Fruit fly (Drosophila melanogaster) whole organism, embryonic: ENCODE results near the gene CycG.

Experiments used
- ATbp ChIP-seq: fragments of 200-800 bp; sonication (Bioruptor generic); optimal IDR thresholded peaks from 2 replicates; lab custom pipeline; 2017; ENCODE audit warnings: missing biosample characterization, mild to moderate bottlenecking, missing genetic modification characterization, missing genetic modification reagents
- CG10366 ChIP-seq: fragments of 200-800 bp; sonication (Bioruptor generic); IDR thresholded peaks from 2 replicates; pipeline ENCODE4 v1.3.6; 2022; ENCODE audit warnings: missing biosample characterization, missing genetic modification characterization
- CG11085 ChIP-seq: fragments of 200-800 bp; sonication (Bioruptor generic); IDR thresholded peaks from 2 replicates; pipeline ENCODE4 v1.3.6; 2022; ENCODE audit warnings: missing biosample characterization, missing genetic modification characterization
- CG12769 ChIP-seq: fragments of 200-800 bp; sonication (Bioruptor generic); optimal IDR thresholded peaks from 2 replicates; lab custom pipeline; 2019; ENCODE audit warnings: missing biosample characterization, mild to moderate bottlenecking, missing genetic modification characterization, moderate library complexity
- CG13123 ChIP-seq: fragments of 200-800 bp; sonication (Bioruptor generic); optimal IDR thresholded peaks from 2 replicates; lab custom pipeline; 2016; ENCODE audit warnings: missing biosample characterization, missing genetic modification characterization
- CG13775 ChIP-seq: fragments of 200-800 bp; sonication (Bioruptor generic); optimal IDR thresholded peaks from 3 replicates; lab custom pipeline; 2017; ENCODE audit warnings: missing biosample characterization, mild to moderate bottlenecking, missing genetic modification characterization
- CG15011 ChIP-seq: fragments of 200-800 bp; sonication (Bioruptor generic); optimal IDR thresholded peaks from 3 replicates; lab custom pipeline; 2018; ENCODE audit warnings: missing biosample characterization, mild to moderate bottlenecking, missing genetic modification characterization
- CG17385 ChIP-seq: fragments of 200-800 bp; sonication (Bioruptor generic); optimal IDR thresholded peaks from 3 replicates; lab custom pipeline; 2018; ENCODE audit warnings: missing biosample characterization, mild to moderate bottlenecking, missing genetic modification characterization
- CG17912 ChIP-seq: fragments of 200-800 bp; sonication (Bioruptor generic); optimal IDR thresholded peaks from 2 replicates; lab custom pipeline; 2018; ENCODE audit warnings: missing biosample characterization, mild to moderate bottlenecking, missing genetic modification characterization
- CG1792 ChIP-seq: fragments of 200-800 bp; sonication (Bioruptor generic); optimal IDR thresholded peaks from 2 replicates; lab custom pipeline; 2016; ENCODE audit warnings: missing biosample characterization, missing genetic modification characterization
- CG18599 ChIP-seq: fragments of 200-800 bp; sonication (Bioruptor generic); optimal IDR thresholded peaks from 3 replicates; lab custom pipeline; 2017; ENCODE audit warnings: missing biosample characterization, missing genetic modification characterization, mild to moderate bottlenecking, moderate library complexity, missing genetic modification reagents
- CG6272 ChIP-seq: fragments of 200-800 bp; sonication (Bioruptor generic); IDR thresholded peaks from 2 replicates; pipeline ENCODE4 v1.3.6; 2022; ENCODE audit warnings: missing biosample characterization, missing genetic modification characterization
- CG8388 ChIP-seq: fragments of 200-800 bp; sonication (Bioruptor generic); optimal IDR thresholded peaks from 2 replicates; lab custom pipeline; 2019; ENCODE audit warnings: missing biosample characterization, mild to moderate bottlenecking, missing genetic modification characterization, moderate library complexity
- CG8765 ChIP-seq: fragments of 200-800 bp; sonication (Bioruptor generic); IDR thresholded peaks from 2 replicates; pipeline ENCODE4 v1.3.6; 2022; ENCODE audit warnings: missing biosample characterization, missing genetic modification characterization
- CG9609 ChIP-seq: fragments of 200-800 bp; sonication (Bioruptor generic); optimal IDR thresholded peaks from 3 replicates; lab custom pipeline; 2016; ENCODE audit warnings: missing biosample characterization, missing genetic modification characterization
- CG9817 ChIP-seq: fragments of 200-800 bp; sonication (Bioruptor generic); optimal IDR thresholded peaks from 2 replicates; lab custom pipeline; 2018; ENCODE audit warnings: missing biosample characterization, mild to moderate bottlenecking, missing genetic modification characterization, moderate library complexity
- CG9876 ChIP-seq: fragments of 200-800 bp; sonication (Bioruptor generic); optimal IDR thresholded peaks from 2 replicates; lab custom pipeline; 2016; ENCODE audit warnings: missing biosample characterization, missing genetic modification characterization
- Deaf1 ChIP-seq: fragments of 200-800 bp; optimal IDR thresholded peaks from 3 replicates; lab custom pipeline; 2019; ENCODE audit warnings: missing biosample characterization, mild to moderate bottlenecking, missing genetic modification characterization, moderate library complexity
- Dfd ChIP-seq, 2 experiments: fragments of >200 bp; optimal IDR thresholded peaks; 2 replicates each; lab custom pipeline; 2017; ENCODE audit warnings: missing biosample characterization in 2 of 2, missing genetic modification characterization in 2 of 2
- Dip2 ChIP-seq: fragments of 200-800 bp; sonication (Bioruptor generic); IDR thresholded peaks from 2 replicates; pipeline ENCODE4 v1.3.6; 2022; ENCODE audit warnings: missing biosample characterization, missing genetic modification characterization
- E2f1 ChIP-seq: fragments of 200-800 bp; sonication (Bioruptor generic); IDR thresholded peaks from 2 replicates; pipeline ENCODE4 v1.3.6; 2022; ENCODE audit warnings: missing biosample characterization, missing genetic modification characterization
- Fer2 ChIP-seq: fragments of 200-800 bp; sonication (Bioruptor generic); optimal IDR thresholded peaks from 2 replicates; lab custom pipeline; 2018; ENCODE audit warnings: missing biosample characterization, mild to moderate bottlenecking, missing genetic modification characterization, moderate library complexity
- Gsc ChIP-seq: fragments of 200-800 bp; sonication (Bioruptor generic); IDR thresholded peaks from 2 replicates; pipeline ENCODE4 v1.3.6; 2022; ENCODE audit warnings: missing biosample characterization, missing genetic modification characterization
- Lhr ChIP-seq: fragments of 200-800 bp; sonication (Bioruptor generic); optimal IDR thresholded peaks from 3 replicates; lab custom pipeline; 2017; ENCODE audit warnings: mild to moderate bottlenecking, missing biosample characterization, missing genetic modification reagents, missing genetic modification characterization
- Mes4 ChIP-seq: fragments of 200-800 bp; sonication (Bioruptor generic); optimal IDR thresholded peaks from 2 replicates; lab custom pipeline; 2016; ENCODE audit warnings: missing biosample characterization, missing genetic modification characterization
- NK7.1 ChIP-seq: fragments of 200-800 bp; sonication (Bioruptor generic); optimal IDR thresholded peaks from 3 replicates; lab custom pipeline; 2016; ENCODE audit warnings: missing biosample characterization, missing genetic modification characterization
- Sin3A ChIP-seq: fragments of >200 bp; optimal IDR thresholded peaks from 2 replicates; lab custom pipeline; 2018
- TFAM ChIP-seq: fragments of 200-800 bp; sonication (Bioruptor generic); optimal IDR thresholded peaks from 2 replicates; lab custom pipeline; 2017; ENCODE audit warnings: missing biosample characterization, missing genetic modification characterization, inconsistent platforms
- ase ChIP-seq: fragments of 200-800 bp; sonication (Bioruptor generic); IDR thresholded peaks from 3 replicates; pipeline ENCODE4 v1.3.6; 2022; ENCODE audit warnings: missing biosample characterization, missing genetic modification characterization
- bbx ChIP-seq: fragments of 200-800 bp; sonication (Bioruptor generic); IDR thresholded peaks from 2 replicates; pipeline ENCODE4 v1.3.6; 2022; ENCODE audit warnings: missing biosample characterization, missing genetic modification characterization; ENCODE audit not compliant: partially characterized antibody
- bigmax ChIP-seq: fragments of 200-800 bp; sonication (Bioruptor generic); optimal IDR thresholded peaks from 2 replicates; lab custom pipeline; 2018; ENCODE audit warnings: missing biosample characterization, mild to moderate bottlenecking, missing genetic modification characterization
- cad ChIP-seq: fragments of >200 bp; optimal IDR thresholded peaks from 2 replicates; lab custom pipeline; 2017; ENCODE audit warnings: missing biosample characterization, missing genetic modification characterization
- chinmo ChIP-seq: fragments of 200-800 bp; sonication (Bioruptor generic); IDR thresholded peaks from 4 replicates; pipeline ENCODE4 v1.3.6; 2022; ENCODE audit warnings: missing biosample characterization, missing genetic modification characterization; ENCODE audit not compliant: partially characterized antibody
- crc ChIP-seq: fragments of 200-800 bp; sonication (Bioruptor generic); optimal IDR thresholded peaks from 2 replicates; lab custom pipeline; 2016; ENCODE audit warnings: missing biosample characterization, missing genetic modification characterization
- croc ChIP-seq: fragments of 200-800 bp; sonication (Bioruptor generic); conservative IDR thresholded peaks from 3 replicates; pipeline ENCODE4 v1.3.6; 2022; ENCODE audit warnings: missing biosample characterization, missing genetic modification characterization
- eyg ChIP-seq: fragments of 200-800 bp; sonication (Bioruptor generic); optimal IDR thresholded peaks from 3 replicates; lab custom pipeline; 2016; ENCODE audit warnings: missing biosample characterization, missing genetic modification characterization
- gro ChIP-seq: fragments of 200-800 bp; sonication (Bioruptor generic); optimal IDR thresholded peaks from 2 replicates; lab custom pipeline; 2016; ENCODE audit warnings: missing biosample characterization, missing genetic modification characterization
- hkb ChIP-seq, 2 experiments: fragments of 200-800 bp in 1 of 2; fragments of >200 bp in 1 of 2; sonication (Bioruptor generic) in 1 of 2; IDR thresholded peaks in 1 of 2; optimal IDR thresholded peaks in 1 of 2; 2 replicates each; pipeline versions ENCODE4 v1.3.6 to Lab custom; 2017 to 2022; ENCODE audit warnings: missing biosample characterization in 1 of 2, missing genetic modification characterization in 1 of 2
- kay ChIP-seq: fragments of 200-800 bp; sonication (Bioruptor generic); optimal IDR thresholded peaks from 2 replicates; lab custom pipeline; 2016; ENCODE audit warnings: missing biosample characterization, missing genetic modification characterization
- nerfin-1 ChIP-seq: fragments of 200-800 bp; sonication (Bioruptor generic); optimal IDR thresholded peaks from 3 replicates; lab custom pipeline; 2019; ENCODE audit warnings: missing biosample characterization, mild to moderate bottlenecking, missing genetic modification characterization, moderate library complexity
- nerfin-2 ChIP-seq: fragments of 200-800 bp; sonication (Bioruptor generic); IDR thresholded peaks from 2 replicates; pipeline ENCODE4 v1.3.6; 2022; ENCODE audit warnings: missing biosample characterization, missing genetic modification characterization; ENCODE audit not compliant: partially characterized antibody
- pan ChIP-seq, 4 experiments: fragments of >200 bp in 3 of 4; fragments of 200-800 bp in 1 of 4; sonication (Bioruptor generic) in 1 of 4; optimal IDR thresholded peaks in 3 of 4; IDR thresholded peaks in 1 of 4; 2 replicates each; pipeline versions ENCODE4 v1.3.6 to Lab custom; 2017 to 2022; ENCODE audit warnings: missing biosample characterization in 2 of 4, missing genetic modification characterization in 2 of 4, mixed read lengths in 1 of 4
- phol ChIP-seq: fragments of 200-800 bp; sonication (Bioruptor generic); optimal IDR thresholded peaks from 3 replicates; lab custom pipeline; 2018; ENCODE audit warnings: missing biosample characterization, mild to moderate bottlenecking, missing genetic modification characterization, moderate library complexity
- psq ChIP-seq: fragments of 200-800 bp; sonication (Bioruptor generic); optimal IDR thresholded peaks from 2 replicates; lab custom pipeline; 2017; ENCODE audit warnings: missing biosample characterization, missing genetic modification characterization
- rib ChIP-seq: fragments of 200-800 bp; sonication (Bioruptor generic); IDR thresholded peaks from 2 replicates; pipeline ENCODE4 v1.3.6; 2022; ENCODE audit warnings: missing biosample characterization, missing genetic modification characterization
- run ChIP-seq: fragments of 200-800 bp; sonication (Bioruptor generic); optimal IDR thresholded peaks from 3 replicates; lab custom pipeline; 2018; ENCODE audit warnings: missing biosample characterization, mild to moderate bottlenecking, missing genetic modification characterization
- sug ChIP-seq: fragments of 200-800 bp; optimal IDR thresholded peaks from 2 replicates; lab custom pipeline; 2019; ENCODE audit warnings: missing biosample characterization, mild to moderate bottlenecking, missing genetic modification characterization, moderate library complexity
- z ChIP-seq: fragments of 200-800 bp; sonication (Bioruptor generic); IDR thresholded peaks from 3 replicates; pipeline ENCODE4 v1.3.6; 2022; ENCODE audit warnings: missing biosample characterization, missing genetic modification characterization
- zfh1 ChIP-seq: fragments of 200-800 bp; sonication (Bioruptor generic); IDR thresholded peaks from 3 replicates; pipeline ENCODE4 v1.3.6; 2022; ENCODE audit warnings: missing biosample characterization, missing genetic modification characterization

CycG gene

DNA sequence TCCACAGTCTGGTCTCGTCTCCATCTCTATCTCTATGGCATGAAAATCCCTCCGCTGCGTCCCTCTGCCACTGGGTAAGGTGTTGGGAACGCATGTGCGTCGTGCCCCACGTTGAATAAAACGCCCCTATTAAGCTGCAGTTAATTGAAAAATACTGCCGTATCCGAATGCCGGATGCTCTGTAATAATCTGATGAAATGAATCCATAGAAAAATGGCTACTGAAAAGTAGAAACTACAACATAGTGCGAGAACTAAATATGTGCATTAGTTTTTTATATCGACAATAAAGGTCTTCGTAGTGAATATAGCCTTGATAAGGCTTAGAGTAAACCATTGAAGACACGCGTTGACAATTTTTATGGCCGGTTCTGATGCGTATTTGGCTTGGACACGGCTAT lies 45.7 kb downstream of the CycG start (continued):
- TF ChIP-seq CG17912 (GFP tag; lab: Kevin White, UChicago) (no peak), bigmax (GFP tag; lab: Kevin White, UChicago) (no peak), CG8765 (GFP tag; lab: Robert Waterston, UW) (no peak; the same call in 1 of the 2 replicates), CG18599 (GFP tag; lab: Kevin White, UChicago) (no peak), z (GFP tag; lab: Robert Waterston, UW) (no peak), CG9609 (GFP tag; lab: Kevin White, UChicago) (peak; percentile 24), hkb (optimal IDR thresholded peaks at IDR 0.05; lab: Kevin White, UChicago) (no peak), hkb (GFP tag; IDR thresholded peaks at IDR 0.05; lab: Robert Waterston, UW) (peak; percentile 68), rib (GFP tag; lab: Robert Waterston, UW) (no peak), Sin3A (lab: Kevin White, UChicago) (no peak), CG13123 (GFP tag; lab: Kevin White, UChicago) (no peak), phol (tag; lab: Kevin White, UChicago) (peak; percentile 68), run (tag; lab: Kevin White, UChicago) (no peak), CG12769 (no peak), Lhr (no peak), Deaf1 (tag; lab: Kevin White, UChicago) (no peak), pan (optimal IDR thresholded peaks at IDR 0.05; lab: Kevin White, UChicago) (no peak), pan (GFP tag; optimal IDR thresholded peaks at IDR 0.05 in 1 of 2, IDR thresholded peaks at IDR 0.05 in 1 of 2) (peak in 1 of 2 experiments; percentile 32), zfh1 (GFP tag; lab: Robert Waterston, UW) (peak; percentile 77), ATbp (GFP tag; lab: Kevin White, UChicago) (peak; percentile 13), gro (GFP tag; lab: Kevin White, UChicago) (no peak), cad (GFP tag; lab: Kevin White, UChicago) (no peak), kay (GFP tag; lab: Kevin White, UChicago) (no peak), E2f1 (peak; percentile 38; the same call in 1 of the 2 replicates), CG9817 (no peak), Gsc (peak; percentile 44; the same call in 1 of the 2 replicates), CG11085 (GFP tag; lab: Robert Waterston, UW) (no peak), Mes4 (GFP tag; lab: Kevin White, UChicago) (no peak), sug (tag; lab: Kevin White, UChicago) (no peak), CG9876 (GFP tag; lab: Kevin White, UChicago) (no peak), chinmo (GFP tag; lab: Robert Waterston, UW) (0 out of 4 replicates have a peak, but pooled peaks have one; percentile 15), eyg (GFP tag; lab: Kevin White, UChicago) (no peak), bbx (no peak), NK7.1 (GFP tag; lab: Kevin White, UChicago) (peak; percentile 20), croc (GFP tag; lab: Robert Waterston, UW) (peak; percentile 68), CG15011 (GFP tag; lab: Kevin White, UChicago) (no peak), CG10366 (peak; percentile 71), Fer2 (tag; lab: Kevin White, UChicago) (no peak), nerfin-2 (GFP tag; lab: Robert Waterston, UW) (no peak), CG8388 (peak; percentile 41), psq (no peak), ase (GFP tag; lab: Robert Waterston, UW) (peak; percentile 48; the same call in 1 of the 3 replicates), CG6272 (GFP tag; lab: Robert Waterston, UW) (no peak), CG17385 (peak; percentile 15), Dfd (GFP tag; optimal IDR thresholded peaks at IDR 0.05; lab: Kevin White, UChicago) (no peak), TFAM (GFP tag; lab: Kevin White, UChicago) (no peak), Dip2 (GFP tag; lab: Robert Waterston, UW) (no peak), crc (GFP tag; lab: Kevin White, UChicago) (no peak), CG13775 (GFP tag; lab: Kevin White, UChicago) (peak; percentile 25), nerfin-1 (tag; lab: Kevin White, UChicago) (peak; percentile 28), CG1792 (GFP tag; lab: Kevin White, UChicago) (no peak)
